Worm (Caenorhabditis elegans): ENCODE data around the gene ugt-40.

- TF ChIP-seq ceh-48 (tag; optimal IDR thresholded peaks at IDR 0.05) (no peak), elt-2 (tag; optimal IDR thresholded peaks at IDR 0.05) (no peak), unc-55 (GFP tag; optimal IDR thresholded peaks at IDR 0.05) (no peak), ceh-2 (tag; optimal IDR thresholded peaks at IDR 0.05) (no peak), lin-11 (tag; optimal IDR thresholded peaks at IDR 0.05) (no peak), mec-3 (tag; optimal IDR thresholded peaks at IDR 0.05; ENCODE audit: borderline replicate concordance) (no peak), pha-4 (tag; optimal IDR thresholded peaks at IDR 0.05) (no peak), ceh-45 (GFP tag; IDR thresholded peaks at IDR 0.05) (no peak), pha-2 (tag; optimal IDR thresholded peaks at IDR 0.05) (no peak), fkh-10 (GFP tag; optimal IDR thresholded peaks at IDR 0.05) (no peak), ceh-34 (tag; optimal IDR thresholded peaks at IDR 0.05) (no peak), fax-1 (tag; optimal IDR thresholded peaks at IDR 0.05) (no peak), pqm-1 (tag; optimal IDR thresholded peaks at IDR 0.05) (no peak)
Observed at ce11 chrV:7123979-7124378, 17.8 kb downstream of the ugt-40 start.
